Worm (Caenorhabditis elegans) whole organism, young adult: ENCODE data around the gene aak-1.

Source experiments
- B0261.1 ChIP-seq: sonication (generic microtip); optimal IDR thresholded peaks from 2 replicates; lab custom pipeline; 2016; ENCODE audit warnings: mild to moderate bottlenecking, missing genetic modification characterization, moderate library complexity, missing compliant biosample characterization
- C06A6.2 ChIP-seq: fragments of 200-800 bp; sonication (Bioruptor generic); conservative IDR thresholded peaks from 2 replicates; pipeline ENCODE4 v1.3.6; 2022; ENCODE audit warnings: missing genetic modification characterization, missing compliant biosample characterization
- akir-1 ChIP-seq: fragments of 200-800 bp; sonication (Bioruptor generic); optimal IDR thresholded peaks from 2 replicates; lab custom pipeline; 2018; ENCODE audit warnings: mild to moderate bottlenecking, missing genetic modification characterization, moderate library complexity, missing compliant biosample characterization
- efl-1 ChIP-seq: fragments of 150-350 bp; optimal IDR thresholded peaks from 2 replicates; lab custom pipeline; 2014; ENCODE audit warnings: missing biosample characterization, missing genetic modification reagents, missing genetic modification characterization
- hrde-1 ChIP-seq: sonication (generic microtip); optimal IDR thresholded peaks from 2 replicates; lab custom pipeline; 2016; ENCODE audit warnings: missing genetic modification characterization, mild to moderate bottlenecking, missing compliant biosample characterization, moderate library complexity, missing genotype, missing genetic modification reagents, borderline replicate concordance
- mel-28 ChIP-seq: sonication (generic microtip); optimal IDR thresholded peaks from 2 replicates; lab custom pipeline; 2016; ENCODE audit warnings: borderline replicate concordance, mild to moderate bottlenecking, missing genetic modification characterization, missing compliant biosample characterization
- snpc-1.3 ChIP-seq: sonication (generic microtip); optimal IDR thresholded peaks from 2 replicates; lab custom pipeline; 2017; ENCODE audit warnings: missing genetic modification characterization, mild to moderate bottlenecking, missing compliant biosample characterization, antibody characterized with exemption, moderate library complexity, missing genotype, missing genetic modification reagents; ENCODE audit not compliant: insufficient read depth
- unc-130 ChIP-seq: sonication (generic microtip); optimal IDR thresholded peaks from 2 replicates; lab custom pipeline; 2016; ENCODE audit warnings: missing genetic modification reagents, missing genetic modification characterization, missing compliant biosample characterization
- unc-62 ChIP-seq: fragments of 150-350 bp; optimal IDR thresholded peaks from 2 replicates; lab custom pipeline; 2014; ENCODE audit warnings: missing biosample characterization, missing genetic modification reagents, missing genetic modification characterization

ce11 chrIII:8801352-8801863 is 40.5 kb upstream of the aak-1 start:
- TF ChIP-seq snpc-1.3 (tag; lab: Kevin White, UChicago) = no peak
- TF ChIP-seq efl-1 (GFP tag; lab: Kevin White, UChicago) = no peak
- TF ChIP-seq B0261.1 (tag; lab: Kevin White, UChicago) = no peak
- TF ChIP-seq unc-130 (GFP tag; lab: Kevin White, UChicago) = no peak
- TF ChIP-seq C06A6.2 (GFP tag; lab: Robert Waterston, UW) = no peak
- no peak for TF ChIP-seq mel-28
- no peak for TF ChIP-seq unc-62
- TF ChIP-seq hrde-1 (tag; lab: Kevin White, UChicago) = no peak
- TF ChIP-seq akir-1 = no peak
